Worm (Caenorhabditis elegans) whole organism, L1 larva: ENCODE measurements around the gene clec-2.

ENCODE experiments used
- aha-1 ChIP-seq: fragments of 150-350 bp; optimal IDR thresholded peaks from 2 replicates; lab custom pipeline; 2014; ENCODE audit warnings: missing biosample characterization, missing genetic modification characterization
- lsy-2 ChIP-seq, 2 experiments: fragments of 150-350 bp; optimal IDR thresholded peaks; 2 replicates each; lab custom pipeline; 2014; ENCODE audit warnings: missing biosample characterization in 2 of 2, missing genetic modification characterization in 2 of 2
- ztf-11 ChIP-seq, 2 experiments: sonication (generic microtip); optimal IDR thresholded peaks; 2 replicates each; lab custom pipeline; 2016 to 2017; ENCODE audit warnings: missing genetic modification characterization in 2 of 2, missing biosample characterization in 1 of 2, missing compliant biosample characterization in 1 of 2

ce11 chrII:3014196-3014849 lies 8.9 kb downstream of the clec-2 start, which contains the start of gene C41H7.2:
- no peak for TF ChIP-seq ztf-11 (tag; optimal IDR thresholded peaks at IDR 0.05; lab: Kevin White, UChicago)
- TF ChIP-seq aha-1 (tag; lab: Kevin White, UChicago), result no peak
- TF ChIP-seq lsy-2 (tag; optimal IDR thresholded peaks at IDR 0.05; lab: Kevin White, UChicago), result no peak
